Worm (Caenorhabditis elegans): ENCODE measurements around the gene C50F7.5.

- no peak for TF ChIP-seq ama-1 (optimal IDR thresholded peaks at IDR 0.05)
- TF ChIP-seq ets-4 (tag; optimal IDR thresholded peaks at IDR 0.05): no peak
- no peak for TF ChIP-seq pqm-1 (tag; optimal IDR thresholded peaks at IDR 0.05)
- TF ChIP-seq T23F11.4 (GFP tag; optimal IDR thresholded peaks at IDR 0.05): no peak
- TF ChIP-seq mec-3 (tag; optimal IDR thresholded peaks at IDR 0.05; ENCODE audit: borderline replicate concordance): no peak
- TF ChIP-seq odd-2 (tag; optimal IDR thresholded peaks at IDR 0.05): no peak
Observed at ce11 chrIV:7726325-7726724, at the start of gene C50F7.5.
